Worm (Caenorhabditis elegans): ENCODE measurements around the gene obr-1.

The obr-1 gene

DNA sequence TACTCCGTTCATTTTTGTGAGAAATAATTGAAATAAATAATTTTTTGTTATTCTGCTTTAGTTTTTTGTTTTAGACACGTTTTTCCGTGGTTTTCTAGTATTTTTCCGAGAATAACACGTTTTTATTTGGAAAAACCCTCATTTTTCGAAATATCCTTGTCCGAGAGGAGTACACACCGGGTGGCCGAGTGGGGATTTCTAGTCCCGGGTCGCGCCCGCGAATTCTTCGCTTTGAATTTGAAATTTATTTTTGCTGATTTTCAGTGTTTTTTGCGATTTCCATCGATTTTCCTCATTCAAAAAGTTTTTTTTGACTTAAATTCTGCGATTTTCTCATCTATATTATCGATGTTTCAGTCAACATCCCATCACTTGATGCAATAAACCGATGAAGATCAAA is 19.9 kb upstream of the obr-1 start, which contains the start of the genes gly-9, mib-1 and smc-3 (continued):
- TF ChIP-seq aly-2 (tag; optimal IDR thresholded peaks at IDR 0.05) (no peak), pag-3 (tag; optimal IDR thresholded peaks at IDR 0.05; ENCODE audit: borderline replicate concordance, insufficient read depth) (no peak), lsy-2 (tag; optimal IDR thresholded peaks at IDR 0.05) (peak; percentile 77 to 78), nhr-85 (tag) (peak; percentile 94), xbp-1 (tag; optimal IDR thresholded peaks at IDR 0.05) (peak; percentile 85), C34B4.2 (tag; optimal IDR thresholded peaks at IDR 0.05) (no peak), egl-13 (tag; optimal IDR thresholded peaks at IDR 0.05) (peak; percentile 89), nhr-77 (tag; optimal IDR thresholded peaks at IDR 0.05) (peak; percentile 17), nhr-76 (tag; optimal IDR thresholded peaks at IDR 0.05) (no peak), dpl-1 (GFP tag; optimal IDR thresholded peaks at IDR 0.05) (peak; percentile 87 to 91 (median 88)), nhr-71 (tag; optimal IDR thresholded peaks at IDR 0.05) (peak; percentile 90), elt-3 (tag; optimal IDR thresholded peaks at IDR 0.05) (peak in 1 of 6 experiments; percentile 36), ceh-90 (tag; optimal IDR thresholded peaks at IDR 0.05) (peak; percentile 95), fos-1 (tag; optimal IDR thresholded peaks at IDR 0.05) (no peak), ztf-11 (tag; optimal IDR thresholded peaks at IDR 0.05) (peak in 1 of 2 experiments; percentile 96), swsn-7 (tag; optimal IDR thresholded peaks at IDR 0.05) (peak; percentile 81), blmp-1 (tag; optimal IDR thresholded peaks at IDR 0.05) (peak; percentile 51), hpl-2 (GFP tag; optimal IDR thresholded peaks at IDR 0.05) (no peak), fkh-4 (tag; optimal IDR thresholded peaks at IDR 0.05; ENCODE audit: borderline replicate concordance) (peak; percentile 96), ceh-63 (GFP tag; optimal IDR thresholded peaks at IDR 0.05) (peak; percentile 19), lin-14 (GFP tag; optimal IDR thresholded peaks at IDR 0.05) (no peak), unc-86 (tag; optimal IDR thresholded peaks at IDR 0.05) (peak; percentile 73), mab-9 (GFP tag; IDR thresholded peaks at IDR 0.05) (peak; percentile 73), nhr-47 (tag; optimal IDR thresholded peaks at IDR 0.05) (peak; percentile 90), mdl-1 (tag; optimal IDR thresholded peaks at IDR 0.05) (peak in 1 of 2 experiments; percentile 51), tbx-2 (tag; optimal IDR thresholded peaks at IDR 0.05) (peak; percentile 92), nhr-12 (tag; optimal IDR thresholded peaks at IDR 0.05) (no peak), egl-27 (tag; optimal IDR thresholded peaks at IDR 0.05) (no peak), irx-1 (tag; optimal IDR thresholded peaks at IDR 0.05) (peak; percentile 90), alr-1 (tag; optimal IDR thresholded peaks at IDR 0.05; ENCODE audit: borderline replicate concordance) (no peak), nhr-28 (tag; optimal IDR thresholded peaks at IDR 0.05) (no peak), jun-1 (tag; optimal IDR thresholded peaks at IDR 0.05) (no peak), lin-13 (GFP tag; optimal IDR thresholded peaks at IDR 0.05) (peak; percentile 76), mef-2 (tag; optimal IDR thresholded peaks at IDR 0.05) (no peak)

DNA sequence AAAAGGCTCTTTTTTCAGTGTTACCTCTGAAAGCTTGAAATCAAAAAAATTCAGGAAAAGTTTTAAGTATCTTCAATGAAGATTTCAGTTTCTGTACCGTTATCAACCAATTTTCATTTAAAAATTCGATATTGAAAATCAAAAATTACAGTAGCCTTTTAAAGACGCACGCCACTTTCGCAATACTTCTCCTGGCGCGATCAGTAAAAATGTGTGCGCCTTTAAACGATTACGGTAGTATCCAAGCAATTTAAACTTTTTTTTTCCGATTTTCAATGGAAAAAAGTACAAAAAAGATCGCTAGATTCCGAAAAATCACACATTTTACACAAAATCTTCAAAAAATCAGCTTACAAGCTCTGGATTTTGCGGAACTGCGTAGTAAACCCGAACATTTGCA is 19.2 kb upstream of the obr-1 start:
- TF ChIP-seq lir-3 (tag; optimal IDR thresholded peaks at IDR 0.05; ENCODE audit: poor library complexity): no peak
- TF ChIP-seq hpl-2 (GFP tag; optimal IDR thresholded peaks at IDR 0.05): no peak
- TF ChIP-seq mep-1 (tag; optimal IDR thresholded peaks at IDR 0.05): no peak
- no peak for TF ChIP-seq lin-15B (tag; optimal IDR thresholded peaks at IDR 0.05)
- TF ChIP-seq dsc-1 (tag; optimal IDR thresholded peaks at IDR 0.05): no peak
- no peak for TF ChIP-seq ceh-90 (tag; optimal IDR thresholded peaks at IDR 0.05)
- no peak for TF ChIP-seq nhr-71 (tag; optimal IDR thresholded peaks at IDR 0.05)
- TF ChIP-seq sox-4 (tag; optimal IDR thresholded peaks at IDR 0.05): no peak
- no peak for TF ChIP-seq hlh-17 (GFP tag; optimal IDR thresholded peaks at IDR 0.05; ENCODE audit: borderline replicate concordance)
- no peak for TF ChIP-seq sup-37 (GFP tag; optimal IDR thresholded peaks at IDR 0.05)
- no peak for TF ChIP-seq rnt-1 (tag; optimal IDR thresholded peaks at IDR 0.05)
- no peak for TF ChIP-seq F16B12.6 (tag; optimal IDR thresholded peaks at IDR 0.05)
- TF ChIP-seq irx-1 (tag; optimal IDR thresholded peaks at IDR 0.05): no peak
- no peak for TF ChIP-seq tlp-1 (tag; optimal IDR thresholded peaks at IDR 0.05)
